Worm (Caenorhabditis elegans) whole organism, midembryonic: ENCODE data around the gene C47E12.14.

Source experiments
- flt-1 ChIP-seq: fragments of 200-800 bp; sonication (Bioruptor generic); IDR thresholded peaks from 2 replicates; pipeline ENCODE4 v1.3.6; 2022; ENCODE audit warnings: missing genetic modification characterization, missing compliant biosample characterization
- med-1 ChIP-seq: sonication (generic microtip); optimal IDR thresholded peaks from 2 replicates; lab custom pipeline; 2017; ENCODE audit warnings: missing genetic modification characterization, mild to moderate bottlenecking, missing compliant biosample characterization, antibody characterized with exemption, missing genetic modification reagents; ENCODE audit not compliant: insufficient read depth
- tab-1 ChIP-seq: fragments of 200-800 bp; sonication (Bioruptor generic); IDR thresholded peaks from 2 replicates; pipeline ENCODE4 v1.3.6; 2022; ENCODE audit warnings: missing genetic modification characterization, missing compliant biosample characterization

ce11 chrIV:9948035-9948434 is 28.1 kb downstream of the C47E12.14 start:
- no peak for TF ChIP-seq tab-1 (GFP tag; lab: Robert Waterston, UW)
- TF ChIP-seq flt-1 (GFP tag; lab: Robert Waterston, UW) = no peak
- no peak for TF ChIP-seq med-1 (GFP tag; lab: Kevin White, UChicago)
